Fruit fly (Drosophila melanogaster) whole organism, embryonic: Measurements from ENCODE around the gene Sptz.

ENCODE experiments used
- B-H2 ChIP-seq: fragments of 200-800 bp; sonication (Bioruptor generic); optimal IDR thresholded peaks from 2 replicates; lab custom pipeline; 2018; ENCODE audit warnings: missing biosample characterization, mild to moderate bottlenecking, missing genetic modification characterization
- CG10147 ChIP-seq: fragments of 200-800 bp; sonication (Bioruptor generic); optimal IDR thresholded peaks from 2 replicates; lab custom pipeline; 2019; ENCODE audit warnings: missing biosample characterization, mild to moderate bottlenecking, missing genetic modification characterization, moderate library complexity
- CG10565 ChIP-seq: fragments of 200-800 bp; sonication (Bioruptor generic); optimal IDR thresholded peaks from 3 replicates; lab custom pipeline; 2016; ENCODE audit warnings: missing biosample characterization, mild to moderate bottlenecking, missing genetic modification characterization
- CG11456 ChIP-seq: fragments of 200-800 bp; sonication (Bioruptor generic); IDR thresholded peaks from 3 replicates; pipeline ENCODE4 v1.3.6; 2022; ENCODE audit warnings: missing biosample characterization, missing genetic modification characterization
- CG12942 ChIP-seq: fragments of 200-800 bp; sonication (Bioruptor generic); optimal IDR thresholded peaks from 3 replicates; lab custom pipeline; 2016; ENCODE audit warnings: missing biosample characterization, missing genetic modification characterization
- CG14014 ChIP-seq: fragments of 200-800 bp; sonication (Bioruptor generic); IDR thresholded peaks from 2 replicates; pipeline ENCODE4 v1.3.6; 2022; ENCODE audit warnings: missing biosample characterization, missing genetic modification characterization
- CG14710 ChIP-seq: fragments of 200-800 bp; sonication (Bioruptor generic); optimal IDR thresholded peaks from 3 replicates; lab custom pipeline; 2019; ENCODE audit warnings: missing biosample characterization, mild to moderate bottlenecking, missing genetic modification characterization, moderate library complexity
- CG15269 ChIP-seq: fragments of 200-800 bp; sonication (Bioruptor generic); optimal IDR thresholded peaks from 2 replicates; lab custom pipeline; 2018; ENCODE audit warnings: missing biosample characterization, mild to moderate bottlenecking, missing genetic modification characterization, moderate library complexity
- CG1647 ChIP-seq: fragments of 200-800 bp; sonication (Bioruptor generic); optimal IDR thresholded peaks from 3 replicates; lab custom pipeline; 2016; ENCODE audit warnings: missing biosample characterization, missing genetic modification characterization
- CG1792 ChIP-seq: fragments of 200-800 bp; sonication (Bioruptor generic); optimal IDR thresholded peaks from 2 replicates; lab custom pipeline; 2016; ENCODE audit warnings: missing biosample characterization, missing genetic modification characterization
- CG18262 ChIP-seq: fragments of 200-800 bp; optimal IDR thresholded peaks from 3 replicates; lab custom pipeline; 2019; ENCODE audit warnings: missing biosample characterization, mild to moderate bottlenecking, missing genetic modification characterization, moderate library complexity
- CG32767 ChIP-seq: fragments of 200-800 bp; sonication (Bioruptor generic); IDR thresholded peaks from 2 replicates; pipeline ENCODE4 v1.3.6; 2022; ENCODE audit warnings: missing biosample characterization, missing genetic modification characterization
- CG32772 ChIP-seq: fragments of 200-800 bp; sonication (Bioruptor generic); IDR thresholded peaks from 2 replicates; pipeline ENCODE4 v1.3.6; 2022; ENCODE audit warnings: missing biosample characterization, missing genetic modification characterization
- CG3838 ChIP-seq: fragments of 200-800 bp; sonication (Bioruptor generic); optimal IDR thresholded peaks from 3 replicates; lab custom pipeline; 2016; ENCODE audit warnings: missing biosample characterization, missing genetic modification characterization
- CG3995 ChIP-seq: fragments of 200-800 bp; sonication (Bioruptor generic); optimal IDR thresholded peaks from 3 replicates; lab custom pipeline; 2016; ENCODE audit warnings: missing biosample characterization, missing genetic modification characterization
- CG4360 ChIP-seq: fragments of 200-800 bp; sonication (Bioruptor generic); IDR thresholded peaks from 2 replicates; pipeline ENCODE4 v1.3.6; 2022; ENCODE audit warnings: missing biosample characterization, missing genetic modification characterization
- CG6813 ChIP-seq: fragments of 200-800 bp; sonication (Bioruptor generic); optimal IDR thresholded peaks from 2 replicates; lab custom pipeline; 2017; ENCODE audit warnings: missing biosample characterization, missing genetic modification characterization, mild to moderate bottlenecking, moderate library complexity, missing genetic modification reagents
- CG7745 ChIP-seq: fragments of 200-800 bp; sonication (Bioruptor generic); optimal IDR thresholded peaks from 2 replicates; lab custom pipeline; 2018; ENCODE audit warnings: missing biosample characterization, mild to moderate bottlenecking, missing genetic modification characterization, moderate library complexity
- CG7928 ChIP-seq: fragments of 200-800 bp; sonication (Bioruptor generic); optimal IDR thresholded peaks from 2 replicates; lab custom pipeline; 2017; ENCODE audit warnings: missing biosample characterization, mild to moderate bottlenecking, missing genetic modification characterization
- Camta ChIP-seq: fragments of 200-800 bp; sonication (Bioruptor generic); optimal IDR thresholded peaks from 2 replicates; lab custom pipeline; 2016; ENCODE audit warnings: missing biosample characterization, missing genetic modification characterization
- D19B ChIP-seq: fragments of 200-800 bp; sonication (Bioruptor generic); optimal IDR thresholded peaks from 2 replicates; lab custom pipeline; 2017; ENCODE audit warnings: missing biosample characterization, mild to moderate bottlenecking, missing genetic modification characterization
- Dp ChIP-seq: fragments of 200-800 bp; sonication (Bioruptor generic); optimal IDR thresholded peaks from 2 replicates; lab custom pipeline; 2018; ENCODE audit warnings: missing biosample characterization, mild to moderate bottlenecking, missing genetic modification characterization, moderate library complexity
- Drgx ChIP-seq: fragments of 200-800 bp; sonication (Bioruptor generic); IDR thresholded peaks from 2 replicates; pipeline ENCODE4 v1.3.6; 2022; ENCODE audit warnings: missing biosample characterization, missing genetic modification characterization
- E2f2 ChIP-seq: fragments of 200-800 bp; sonication (Bioruptor generic); IDR thresholded peaks from 2 replicates; pipeline ENCODE4 v1.3.6; 2022; ENCODE audit warnings: missing biosample characterization, missing genetic modification characterization
- ERR ChIP-seq: fragments of 200-800 bp; sonication (Bioruptor generic); optimal IDR thresholded peaks from 2 replicates; lab custom pipeline; 2016; ENCODE audit warnings: missing biosample characterization, missing genetic modification characterization
- Fer3 ChIP-seq: fragments of 200-800 bp; sonication (Bioruptor generic); optimal IDR thresholded peaks from 2 replicates; lab custom pipeline; 2018; ENCODE audit warnings: missing biosample characterization, mild to moderate bottlenecking, missing genetic modification characterization, moderate library complexity
- HLH3B ChIP-seq: fragments of 200-800 bp; sonication (Bioruptor generic); IDR thresholded peaks from 2 replicates; pipeline ENCODE4 v1.3.6; 2022; ENCODE audit warnings: missing biosample characterization, missing genetic modification characterization
- Kr ChIP-seq: fragments of 200-800 bp; sonication (Bioruptor generic); optimal IDR thresholded peaks from 2 replicates; lab custom pipeline; 2017; ENCODE audit warnings: missing biosample characterization, mild to moderate bottlenecking, missing genetic modification characterization
- amos ChIP-seq: fragments of 200-800 bp; sonication (Bioruptor generic); IDR thresholded peaks from 2 replicates; pipeline ENCODE4 v1.3.6; 2022; ENCODE audit warnings: missing biosample characterization, missing genetic modification characterization; ENCODE audit not compliant: partially characterized antibody
- btn ChIP-seq: fragments of 200-800 bp; sonication (Bioruptor generic); optimal IDR thresholded peaks from 2 replicates; lab custom pipeline; 2016; ENCODE audit warnings: missing biosample characterization, missing genetic modification characterization
- chinmo ChIP-seq: fragments of 200-800 bp; sonication (Bioruptor generic); IDR thresholded peaks from 4 replicates; pipeline ENCODE4 v1.3.6; 2022; ENCODE audit warnings: missing biosample characterization, missing genetic modification characterization; ENCODE audit not compliant: partially characterized antibody
- chm ChIP-seq: fragments of 200-800 bp; sonication (Bioruptor generic); IDR thresholded peaks from 2 replicates; pipeline ENCODE4 v1.3.6; 2022; ENCODE audit warnings: missing biosample characterization, missing genetic modification characterization
- crol ChIP-seq: fragments of 200-800 bp; sonication (Bioruptor generic); IDR thresholded peaks from 2 replicates; pipeline ENCODE4 v1.3.6; 2022; ENCODE audit warnings: missing biosample characterization, missing genetic modification characterization
- crp ChIP-seq, 2 experiments: fragments of 200-800 bp; sonication (Bioruptor generic); optimal IDR thresholded peaks; 2 replicates in 1 of 2; 3 replicates in 1 of 2; lab custom pipeline; 2017; ENCODE audit warnings: missing biosample characterization in 2 of 2, missing genetic modification characterization in 2 of 2, mild to moderate bottlenecking in 1 of 2, moderate library complexity in 1 of 2
- dan ChIP-seq: fragments of 200-800 bp; sonication (Bioruptor generic); IDR thresholded peaks from 2 replicates; pipeline ENCODE4 v1.3.6; 2022; ENCODE audit warnings: missing biosample characterization, missing genetic modification characterization
- fd3F ChIP-seq: fragments of 200-800 bp; sonication (Bioruptor generic); optimal IDR thresholded peaks from 2 replicates; lab custom pipeline; 2018; ENCODE audit warnings: missing biosample characterization, mild to moderate bottlenecking, missing genetic modification characterization, moderate library complexity
- fd64A ChIP-seq: fragments of 200-800 bp; sonication (Bioruptor generic); optimal IDR thresholded peaks from 3 replicates; lab custom pipeline; 2018; ENCODE audit warnings: missing biosample characterization, mild to moderate bottlenecking, missing genetic modification characterization
- fd96Cb ChIP-seq: fragments of 200-800 bp; sonication (Bioruptor generic); optimal IDR thresholded peaks from 2 replicates; lab custom pipeline; 2018; ENCODE audit warnings: missing biosample characterization, mild to moderate bottlenecking, missing genetic modification characterization, moderate library complexity
- gro ChIP-seq: fragments of 200-800 bp; sonication (Bioruptor generic); optimal IDR thresholded peaks from 2 replicates; lab custom pipeline; 2016; ENCODE audit warnings: missing biosample characterization, missing genetic modification characterization
- hbn ChIP-seq: fragments of 200-800 bp; sonication (Bioruptor generic); IDR thresholded peaks from 2 replicates; pipeline ENCODE4 v1.3.6; 2022; ENCODE audit warnings: missing biosample characterization, missing genetic modification characterization; ENCODE audit not compliant: partially characterized antibody
- jumu ChIP-seq: fragments of 200-800 bp; sonication (Bioruptor generic); optimal IDR thresholded peaks from 3 replicates; lab custom pipeline; 2016; ENCODE audit warnings: missing biosample characterization, missing genetic modification characterization
- luna ChIP-seq: fragments of 200-800 bp; sonication (Bioruptor generic); optimal IDR thresholded peaks from 2 replicates; lab custom pipeline; 2016; ENCODE audit warnings: missing biosample characterization, missing genetic modification characterization
- nom ChIP-seq: fragments of 200-800 bp; sonication (Bioruptor generic); optimal IDR thresholded peaks from 2 replicates; lab custom pipeline; 2017; ENCODE audit warnings: missing biosample characterization, missing genetic modification characterization, mild to moderate bottlenecking, moderate library complexity, missing genetic modification reagents
- otp ChIP-seq: fragments of 200-800 bp; sonication (Bioruptor generic); IDR thresholded peaks from 3 replicates; pipeline ENCODE4, ENCODE4 v1.3.6; 2022; ENCODE audit warnings: missing biosample characterization, missing genetic modification characterization
- peb ChIP-seq: fragments of 200-800 bp; sonication (Bioruptor generic); IDR thresholded peaks from 2 replicates; pipeline ENCODE4 v1.3.6; 2022; ENCODE audit warnings: missing biosample characterization, missing genetic modification characterization
- shn ChIP-seq: fragments of 200-800 bp; sonication (Bioruptor generic); optimal IDR thresholded peaks from 3 replicates; lab custom pipeline; 2016; ENCODE audit warnings: missing biosample characterization, missing genetic modification characterization
- slou ChIP-seq: fragments of 200-800 bp; sonication (Bioruptor generic); optimal IDR thresholded peaks from 3 replicates; lab custom pipeline; 2016; ENCODE audit warnings: missing biosample characterization, missing genetic modification characterization
- sob ChIP-seq: fragments of 200-800 bp; sonication (Bioruptor generic); IDR thresholded peaks from 2 replicates; pipeline ENCODE4 v1.3.6; 2022; ENCODE audit warnings: missing biosample characterization, missing genetic modification characterization
- tgo ChIP-seq: fragments of 200-800 bp; sonication (Bioruptor generic); IDR thresholded peaks from 3 replicates; pipeline ENCODE4 v1.3.6; 2022; ENCODE audit warnings: missing biosample characterization, missing genetic modification characterization
- zf30C ChIP-seq: fragments of 200-800 bp; sonication (Bioruptor generic); optimal IDR thresholded peaks from 3 replicates; lab custom pipeline; 2018; ENCODE audit warnings: missing biosample characterization, mild to moderate bottlenecking, missing genetic modification characterization
- zfh2 ChIP-seq: fragments of 200-800 bp; sonication (Bioruptor generic); optimal IDR thresholded peaks from 2 replicates; lab custom pipeline; 2016; ENCODE audit warnings: missing biosample characterization, missing genetic modification characterization

Sptz gene

dm6 chr3R:11409667-11410137 is 12.2 kb upstream of the Sptz start, which contains the start of the genes mgr and Irbp (continued):
- TF ChIP-seq luna (GFP tag; lab: Kevin White, UChicago) = no peak
- TF ChIP-seq fd3F (GFP tag; lab: Kevin White, UChicago) = peak; percentile 90
- no peak for TF ChIP-seq chinmo (GFP tag; lab: Robert Waterston, UW)
- no peak for TF ChIP-seq Kr (GFP tag; lab: Kevin White, UChicago)
- TF ChIP-seq fd96Cb (tag; lab: Kevin White, UChicago) = peak; percentile 90
- peak; percentile 68 for TF ChIP-seq zfh2 (GFP tag; lab: Kevin White, UChicago)
- TF ChIP-seq CG14014 (GFP tag; lab: Robert Waterston, UW) = peak; percentile 92
- TF ChIP-seq fd64A (GFP tag; lab: Kevin White, UChicago) = peak; percentile 8
- TF ChIP-seq slou (GFP tag; lab: Kevin White, UChicago) = peak; percentile 59
- TF ChIP-seq tgo (GFP tag; lab: Robert Waterston, UW) = peak; percentile 96
- no peak for TF ChIP-seq btn
- TF ChIP-seq CG1647 (GFP tag; lab: Kevin White, UChicago) = peak; percentile 42
- TF ChIP-seq CG15269 = peak; percentile 90
- peak; percentile 34 for TF ChIP-seq jumu (GFP tag; lab: Kevin White, UChicago)
- peak; percentile 72 for TF ChIP-seq nom (GFP tag; lab: Kevin White, UChicago)
- peak; percentile 87 for TF ChIP-seq E2f2 (GFP tag; lab: Robert Waterston, UW)
- peak; percentile 88 for TF ChIP-seq CG12942 (GFP tag; lab: Kevin White, UChicago)
- TF ChIP-seq CG4360 = peak; percentile 64
- peak; percentile 40 for TF ChIP-seq CG3995 (GFP tag; lab: Kevin White, UChicago)
- TF ChIP-seq CG3838 (GFP tag; lab: Kevin White, UChicago) = peak; percentile 5
- TF ChIP-seq gro (GFP tag; lab: Kevin White, UChicago) = no peak
- TF ChIP-seq CG18262 (tag; lab: Kevin White, UChicago) = peak; percentile 93
- peak in 1 of 2 experiments; percentile 56 for TF ChIP-seq crp (GFP tag; optimal IDR thresholded peaks at IDR 0.05; lab: Kevin White, UChicago)
- TF ChIP-seq CG32772 (GFP tag; lab: Robert Waterston, UW) = peak; percentile 94
- peak; percentile 68 for TF ChIP-seq crol (GFP tag; lab: Robert Waterston, UW)
- peak; percentile 91 for TF ChIP-seq Drgx (GFP tag; lab: Robert Waterston, UW)
- peak; percentile 87 for TF ChIP-seq CG32767 (GFP tag; lab: Robert Waterston, UW)
- peak; percentile 98 for TF ChIP-seq sob (GFP tag; lab: Robert Waterston, UW)
- TF ChIP-seq hbn (GFP tag; lab: Robert Waterston, UW) = peak; percentile 78
- peak; percentile 72 for TF ChIP-seq D19B
- peak; percentile 93 for TF ChIP-seq Fer3
- TF ChIP-seq chm = peak; percentile 84
- peak; percentile 95 for TF ChIP-seq HLH3B (GFP tag; lab: Robert Waterston, UW)
- peak; percentile 71 for TF ChIP-seq CG7928 (GFP tag; lab: Kevin White, UChicago)
- peak; percentile 68 for TF ChIP-seq Dp (GFP tag; lab: Kevin White, UChicago)
- TF ChIP-seq CG7745 (tag; lab: Kevin White, UChicago) = peak; percentile 53
- TF ChIP-seq CG1792 (GFP tag; lab: Kevin White, UChicago) = no peak
- peak; percentile 74 for TF ChIP-seq amos (GFP tag; lab: Robert Waterston, UW)
- peak; percentile 86 for TF ChIP-seq B-H2
- TF ChIP-seq CG11456 (GFP tag; lab: Robert Waterston, UW) = peak; percentile 92
- peak; percentile 86 for TF ChIP-seq otp (GFP tag; lab: Robert Waterston, UW)
- peak; percentile 92 for TF ChIP-seq CG10147
- TF ChIP-seq CG14710 (tag; lab: Kevin White, UChicago) = peak; percentile 94
- TF ChIP-seq CG10565 = peak; percentile 31
- TF ChIP-seq dan (GFP tag; lab: Robert Waterston, UW) = peak; percentile 46; the same call in 1 of the 2 replicates
- TF ChIP-seq zf30C (GFP tag; lab: Kevin White, UChicago) = no peak
- TF ChIP-seq ERR = no peak
- peak; percentile 3 for TF ChIP-seq Camta (GFP tag; lab: Kevin White, UChicago)
- TF ChIP-seq CG6813 (GFP tag; lab: Kevin White, UChicago) = peak; percentile 75
- peak; percentile 70 for TF ChIP-seq peb (GFP tag; lab: Robert Waterston, UW)
- TF ChIP-seq shn (GFP tag; lab: Kevin White, UChicago) = no peak
